Worm (Caenorhabditis elegans) whole organism, L4 larva: Measurements from ENCODE around the gene F35H8.4.

Experiments used
- ceh-28 ChIP-seq: fragments of 150-350 bp; optimal IDR thresholded peaks from 2 replicates; lab custom pipeline; 2014; ENCODE audit warnings: missing biosample characterization, missing genetic modification reagents, missing genetic modification characterization
- daf-8 ChIP-seq: fragments of 200-800 bp; sonication (Bioruptor generic); IDR thresholded peaks from 2 replicates; pipeline ENCODE4 v1.3.6; 2022; ENCODE audit warnings: missing genetic modification characterization, missing compliant biosample characterization
- dmd-8 ChIP-seq: fragments of 200-800 bp; sonication (Bioruptor generic); IDR thresholded peaks from 2 replicates; pipeline ENCODE4 v1.3.6; 2022; ENCODE audit warnings: missing genetic modification characterization, missing compliant biosample characterization
- dpl-1 ChIP-seq: fragments of 150-350 bp; optimal IDR thresholded peaks from 2 replicates; lab custom pipeline; 2014; ENCODE audit warnings: missing biosample characterization, missing genetic modification reagents, missing genetic modification characterization
- fkh-10 ChIP-seq: fragments of 150-350 bp; optimal IDR thresholded peaks from 2 replicates; lab custom pipeline; 2014; ENCODE audit warnings: missing biosample characterization, missing genetic modification reagents, missing genetic modification characterization
- hlh-30 ChIP-seq: sonication (generic microtip); optimal IDR thresholded peaks from 2 replicates; lab custom pipeline; 2017; ENCODE audit warnings: antibody characterized with exemption, mild to moderate bottlenecking, missing genetic modification characterization, missing compliant biosample characterization; ENCODE audit not compliant: insufficient read depth
- lin-29 ChIP-seq: fragments of 200-800 bp; sonication (Bioruptor generic); IDR thresholded peaks from 2 replicates; pipeline ENCODE4 v1.3.6; 2022; ENCODE audit warnings: missing genetic modification reagents, missing genetic modification characterization, missing compliant biosample characterization
- mxl-3 ChIP-seq: fragments of 200-800 bp; sonication (Bioruptor generic); optimal IDR thresholded peaks from 2 replicates; lab custom pipeline; 2018; ENCODE audit warnings: mild to moderate bottlenecking, missing genetic modification characterization, missing compliant biosample characterization
- nhr-10 ChIP-seq: fragments of 150-350 bp; optimal IDR thresholded peaks from 2 replicates; lab custom pipeline; 2014; ENCODE audit warnings: missing biosample characterization, missing genetic modification characterization
- php-3 ChIP-seq: fragments of 200-800 bp; sonication (Bioruptor generic); IDR thresholded peaks from 2 replicates; pipeline ENCODE4 v1.3.6; 2022; ENCODE audit warnings: missing genetic modification reagents, missing genetic modification characterization, missing compliant biosample characterization
- zip-11 ChIP-seq: fragments of 200-800 bp; sonication (Bioruptor generic); IDR thresholded peaks from 2 replicates; pipeline ENCODE4 v1.3.6; 2022; ENCODE audit warnings: missing genetic modification characterization, missing compliant biosample characterization
- ztf-11 ChIP-seq: fragments of 150-350 bp; optimal IDR thresholded peaks from 2 replicates; lab custom pipeline; 2014; ENCODE audit warnings: missing biosample characterization, missing genetic modification characterization

Gene F35H8.4

DNA sequence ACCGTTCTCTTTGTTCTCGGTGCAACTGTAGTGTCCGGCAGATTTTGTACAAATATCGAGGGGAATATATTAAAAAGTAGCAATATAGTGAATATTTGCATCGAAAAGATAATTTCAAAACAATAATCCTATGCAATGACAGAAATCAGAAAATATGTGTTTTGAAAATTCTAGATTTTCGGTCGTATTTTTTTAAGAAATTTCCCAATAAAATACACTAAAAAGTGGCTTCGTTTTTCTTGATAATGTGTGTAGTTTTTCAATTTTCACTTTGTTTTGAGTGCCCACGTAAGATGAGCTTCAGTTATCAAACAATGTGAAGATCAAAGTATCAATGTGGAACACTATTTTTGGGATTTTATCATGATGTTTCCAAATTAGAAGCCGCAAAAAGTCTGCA, 43.0 kb downstream of the F35H8.4 start, which contains the start of gene gcy-1:
TSS of gene gcy-1 (minus strand) at position 101 of the 400 bp plus-strand sequence.
- TF ChIP-seq ztf-11 (no peak), hlh-30 (tag; lab: Kevin White, UChicago) (no peak), dmd-8 (GFP tag; lab: Robert Waterston, UW) (no peak), nhr-10 (tag; lab: Kevin White, UChicago) (no peak), php-3 (no peak), lin-29 (GFP tag; lab: Robert Waterston, UW) (no peak), fkh-10 (no peak), daf-8 (GFP tag; lab: Robert Waterston, UW) (no peak), dpl-1 (GFP tag; lab: Kevin White, UChicago) (no peak), ceh-28 (tag; lab: Kevin White, UChicago) (no peak), zip-11 (no peak), mxl-3 (no peak)
- TF ChIP-seq, all 104 proteins: peak for 0
